Worm (Caenorhabditis elegans) whole organism, mixed stage, embryonic: ENCODE measurements around the gene evl-14.

Experiments
- M03D4.4 ChIP-seq: sonication (generic microtip); optimal IDR thresholded peaks from 2 replicates; lab custom pipeline; 2017; ENCODE audit warnings: mild to moderate bottlenecking, missing genetic modification characterization, missing compliant biosample characterization
- bed-3 ChIP-seq: fragments of 200-800 bp; sonication (Bioruptor generic); optimal IDR thresholded peaks from 3 replicates; lab custom pipeline; 2018; ENCODE audit warnings: mild to moderate bottlenecking, missing genetic modification characterization, moderate library complexity, missing compliant biosample characterization
- blmp-1 ChIP-seq: fragments of 150-350 bp; optimal IDR thresholded peaks from 2 replicates; lab custom pipeline; 2014; ENCODE audit warnings: missing biosample characterization, missing genetic modification characterization
- ceh-39 ChIP-seq: fragments of 150-350 bp; optimal IDR thresholded peaks from 2 replicates; lab custom pipeline; 2014; ENCODE audit warnings: missing biosample characterization, missing genetic modification characterization
- ceh-43 ChIP-seq: fragments of 200-800 bp; sonication (Bioruptor generic); optimal IDR thresholded peaks from 2 replicates; lab custom pipeline; 2018; ENCODE audit warnings: mild to moderate bottlenecking, missing genetic modification characterization, moderate library complexity, missing compliant biosample characterization
- ceh-83 ChIP-seq: fragments of 200-800 bp; sonication (Bioruptor generic); optimal IDR thresholded peaks from 2 replicates; lab custom pipeline; 2018; ENCODE audit warnings: mild to moderate bottlenecking, missing genetic modification characterization, missing compliant biosample characterization
- ces-1 ChIP-seq: fragments of 150-350 bp; optimal IDR thresholded peaks from 2 replicates; lab custom pipeline; 2014; ENCODE audit warnings: missing biosample characterization, missing genetic modification reagents, missing genetic modification characterization
- cnd-1 ChIP-seq: fragments of 200-800 bp; sonication (Bioruptor generic); optimal IDR thresholded peaks from 2 replicates; lab custom pipeline; 2018; ENCODE audit warnings: mild to moderate bottlenecking, missing genetic modification characterization, missing compliant biosample characterization
- drap-1 ChIP-seq: fragments of 200-800 bp; sonication (Bioruptor generic); optimal IDR thresholded peaks from 3 replicates; lab custom pipeline; 2018; ENCODE audit warnings: mild to moderate bottlenecking, missing genetic modification characterization, missing compliant biosample characterization
- elt-1 ChIP-seq: sonication (generic microtip); optimal IDR thresholded peaks from 2 replicates; lab custom pipeline; 2017; ENCODE audit warnings: missing genetic modification characterization, mild to moderate bottlenecking, missing compliant biosample characterization, antibody characterized with exemption, moderate library complexity, borderline replicate concordance; ENCODE audit not compliant: insufficient read depth
- elt-3 ChIP-seq: fragments of 150-350 bp; optimal IDR thresholded peaks from 2 replicates; lab custom pipeline; 2014; ENCODE audit warnings: missing biosample characterization, missing genetic modification characterization
- flh-1 ChIP-seq: fragments of 200-800 bp; sonication (Bioruptor generic); optimal IDR thresholded peaks from 2 replicates; lab custom pipeline; 2018; ENCODE audit warnings: mild to moderate bottlenecking, missing genetic modification characterization, moderate library complexity, missing compliant biosample characterization
- ham-2 ChIP-seq: fragments of 200-800 bp; sonication (Bioruptor generic); optimal IDR thresholded peaks from 2 replicates; lab custom pipeline; 2018; ENCODE audit warnings: mild to moderate bottlenecking, missing genetic modification characterization, missing compliant biosample characterization
- hlh-1 ChIP-seq: fragments of 150-350 bp; optimal IDR thresholded peaks from 2 replicates; lab custom pipeline; 2014; ENCODE audit warnings: missing biosample characterization, missing genetic modification reagents, missing genetic modification characterization
- lin-13 ChIP-seq: fragments of 150-350 bp; optimal IDR thresholded peaks from 2 replicates; lab custom pipeline; 2014; ENCODE audit warnings: missing biosample characterization, missing genetic modification characterization
- lin-32 ChIP-seq: fragments of 200-800 bp; sonication (Bioruptor generic); optimal IDR thresholded peaks from 2 replicates; lab custom pipeline; 2018; ENCODE audit warnings: mild to moderate bottlenecking, missing genetic modification characterization, missing compliant biosample characterization
- lsy-2 ChIP-seq: fragments of 150-350 bp; optimal IDR thresholded peaks from 2 replicates; lab custom pipeline; 2014; ENCODE audit warnings: missing biosample characterization, missing genetic modification characterization
- mab-5 ChIP-seq: fragments of 150-350 bp; optimal IDR thresholded peaks from 2 replicates; lab custom pipeline; 2014; ENCODE audit warnings: missing biosample characterization, missing genetic modification characterization
- mep-1 ChIP-seq: fragments of 150-350 bp; optimal IDR thresholded peaks from 2 replicates; lab custom pipeline; 2017; ENCODE audit warnings: missing biosample characterization, missing genetic modification reagents, missing genetic modification characterization, inconsistent platforms
- mls-2 ChIP-seq: sonication (generic microtip); optimal IDR thresholded peaks from 2 replicates; lab custom pipeline; 2016; ENCODE audit warnings: mild to moderate bottlenecking, missing genetic modification characterization, moderate library complexity, missing compliant biosample characterization
- nhr-12 ChIP-seq: fragments of 150-350 bp; optimal IDR thresholded peaks from 2 replicates; lab custom pipeline; 2014; ENCODE audit warnings: missing biosample characterization, missing genetic modification characterization
- nhr-2 ChIP-seq: fragments of 150-350 bp; optimal IDR thresholded peaks from 2 replicates; lab custom pipeline; 2014; ENCODE audit warnings: missing biosample characterization, missing genetic modification characterization
- nhr-237 ChIP-seq: fragments of 150-350 bp; optimal IDR thresholded peaks from 2 replicates; lab custom pipeline; 2014; ENCODE audit warnings: missing biosample characterization, missing genetic modification characterization
- nhr-28 ChIP-seq: fragments of 150-350 bp; optimal IDR thresholded peaks from 2 replicates; lab custom pipeline; 2014; ENCODE audit warnings: missing biosample characterization, missing genetic modification characterization
- nhr-76 ChIP-seq: sonication (generic microtip); optimal IDR thresholded peaks from 2 replicates; lab custom pipeline; 2017; ENCODE audit warnings: missing biosample characterization, missing genetic modification characterization
- pha-4 ChIP-seq: fragments of 150-350 bp; optimal IDR thresholded peaks from 2 replicates; lab custom pipeline; 2018; ENCODE audit warnings: missing biosample characterization, missing genetic modification reagents, missing genetic modification characterization
- sem-2 ChIP-seq: fragments of 200-800 bp; sonication (Bioruptor generic); optimal IDR thresholded peaks from 2 replicates; lab custom pipeline; 2018; ENCODE audit warnings: mild to moderate bottlenecking, missing genetic modification characterization, missing compliant biosample characterization
- snpc-4 ChIP-seq: fragments of 150-350 bp; optimal IDR thresholded peaks from 2 replicates; lab custom pipeline; 2014; ENCODE audit warnings: missing biosample characterization, missing genetic modification characterization
- sptf-1 ChIP-seq: sonication (generic microtip); optimal IDR thresholded peaks from 2 replicates; lab custom pipeline; 2017; ENCODE audit warnings: mild to moderate bottlenecking, missing genetic modification characterization, moderate library complexity, missing compliant biosample characterization
- tbx-8 ChIP-seq: fragments of 200-800 bp; sonication (Bioruptor generic); optimal IDR thresholded peaks from 2 replicates; lab custom pipeline; 2018; ENCODE audit warnings: mild to moderate bottlenecking, missing genetic modification characterization, moderate library complexity, missing compliant biosample characterization
- unc-120 ChIP-seq: sonication (generic microtip); optimal IDR thresholded peaks from 2 replicates; lab custom pipeline; 2017; ENCODE audit warnings: missing genetic modification characterization, missing compliant biosample characterization; ENCODE audit not compliant: poor library complexity, severe bottlenecking
- unc-39 ChIP-seq: fragments of 150-350 bp; optimal IDR thresholded peaks from 2 replicates; lab custom pipeline; 2014; ENCODE audit warnings: missing biosample characterization, missing genetic modification characterization
- unc-62 ChIP-seq: fragments of 150-350 bp; optimal IDR thresholded peaks from 2 replicates; lab custom pipeline; 2014; ENCODE audit warnings: missing biosample characterization, missing genetic modification reagents, missing genetic modification characterization
- zip-8 ChIP-seq: fragments of 150-350 bp; optimal IDR thresholded peaks from 2 replicates; lab custom pipeline; 2014; ENCODE audit warnings: missing biosample characterization, missing genetic modification characterization
- ztf-11 ChIP-seq: fragments of 150-350 bp; optimal IDR thresholded peaks from 2 replicates; lab custom pipeline; 2014; ENCODE audit warnings: missing biosample characterization, missing genetic modification characterization

The evl-14 gene

DNA sequence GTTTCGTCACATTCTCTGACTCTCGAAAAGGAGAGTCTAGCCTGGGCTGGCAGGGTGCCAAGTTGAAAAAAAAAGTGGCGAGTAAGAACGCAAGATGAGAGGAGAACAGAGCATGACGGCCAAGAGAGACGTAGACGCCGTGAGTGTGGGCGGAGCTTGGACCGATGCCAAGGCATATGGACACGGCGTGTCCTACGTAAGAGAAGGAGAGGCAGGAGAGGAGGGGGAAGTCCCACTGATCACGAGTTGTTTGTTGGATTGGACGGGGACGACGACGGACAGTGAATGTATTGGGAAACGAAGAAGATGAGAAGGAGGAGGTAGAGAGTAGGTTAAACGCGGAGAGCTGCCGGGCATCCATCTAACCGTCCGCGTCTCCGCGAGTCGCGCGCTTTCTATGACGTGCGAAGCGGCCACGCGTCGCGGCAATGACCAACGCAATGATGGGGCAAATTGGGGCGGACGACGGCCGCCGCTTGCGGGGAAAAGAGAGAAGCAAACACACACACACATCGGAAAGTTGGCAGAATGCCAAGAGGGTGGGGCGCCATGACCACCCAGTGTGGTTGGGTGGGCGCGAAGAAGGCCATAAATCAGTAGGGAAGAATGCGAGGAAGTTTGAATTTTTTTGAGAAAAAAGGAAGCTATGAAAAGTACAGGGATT lies 30.8 kb downstream of the evl-14 start (continued):
- TF ChIP-seq nhr-2 (tag; lab: Kevin White, UChicago): peak; percentile 65
- TF ChIP-seq flh-1 (GFP tag; lab: Kevin White, UChicago): peak; percentile 40
- TF ChIP-seq ztf-11 (tag; lab: Kevin White, UChicago): peak; percentile 81
- TF ChIP-seq zip-8 (tag; lab: Kevin White, UChicago): no peak
- TF ChIP-seq tbx-8 (GFP tag; lab: Kevin White, UChicago): peak; percentile 61
- TF ChIP-seq elt-1 (tag; lab: Kevin White, UChicago): peak; percentile 48
- TF ChIP-seq mep-1: peak; percentile 94
- peak; percentile 74 for TF ChIP-seq sptf-1 (tag; lab: Kevin White, UChicago)
- peak; percentile 80 for TF ChIP-seq cnd-1 (tag; lab: Kevin White, UChicago)
- TF ChIP-seq lin-32 (GFP tag; lab: Kevin White, UChicago): no peak
- TF ChIP-seq nhr-76 (tag; lab: Kevin White, UChicago): no peak
- no peak for TF ChIP-seq mab-5 (tag; lab: Kevin White, UChicago)
- TF ChIP-seq lsy-2 (tag; lab: Kevin White, UChicago): peak; percentile 68
- TF ChIP-seq, all 35 proteins: peak for 24

DNA sequence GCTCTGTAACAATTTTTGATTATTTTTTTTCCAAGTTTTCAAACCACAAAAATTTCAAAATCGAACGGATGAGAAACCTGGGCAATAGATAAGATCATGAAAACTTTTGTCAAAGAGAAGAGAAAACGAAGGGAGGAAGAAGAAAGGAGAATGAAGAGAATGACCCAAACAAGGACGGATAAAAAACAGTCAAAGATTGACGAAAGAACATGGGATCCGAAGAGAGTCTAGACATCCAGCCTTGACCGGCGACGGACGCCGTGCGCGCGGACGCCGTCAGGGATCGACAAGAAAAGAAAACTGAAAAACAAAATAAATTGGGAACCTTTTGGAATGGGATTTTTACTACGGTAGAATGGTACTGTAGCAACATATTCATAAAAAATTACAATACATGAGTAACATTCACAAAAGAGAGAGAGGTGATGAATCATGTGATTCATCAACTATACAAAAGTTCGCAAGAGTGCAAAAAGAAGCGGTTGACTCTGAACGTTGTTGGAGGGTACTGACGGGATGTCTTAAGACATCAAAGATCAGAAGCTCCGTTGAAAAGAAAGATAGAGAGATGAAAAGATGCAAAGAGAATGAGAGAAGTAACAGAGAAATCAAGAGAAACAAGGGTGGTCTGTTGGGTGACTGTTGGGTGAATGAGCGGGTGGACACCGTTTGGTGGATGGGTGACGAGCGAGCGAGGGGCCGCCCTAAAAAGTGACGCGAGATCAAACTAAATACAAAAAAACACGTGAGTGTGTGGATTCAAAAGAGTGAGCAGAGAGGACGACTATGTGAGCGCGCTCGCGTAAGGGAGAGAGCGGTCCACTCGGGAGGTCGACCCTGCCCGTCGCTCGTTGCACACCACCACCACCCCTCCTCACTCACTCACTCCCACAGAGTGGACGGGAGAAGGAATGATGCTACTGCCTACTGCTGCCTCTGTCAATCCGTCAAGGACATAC lies 32.4 kb downstream of the evl-14 start, which contains the start of gene sup-26:
Gene sup-26, minus strand, starts transcription at position 10 of the 959 bp plus-strand sequence.
- TF ChIP-seq blmp-1 (no peak), lin-32 (GFP tag; lab: Kevin White, UChicago) (no peak), sptf-1 (tag; lab: Kevin White, UChicago) (peak; percentile 45), ces-1 (GFP tag; lab: Kevin White, UChicago) (no peak), mab-5 (tag; lab: Kevin White, UChicago) (no peak), zip-8 (tag; lab: Kevin White, UChicago) (no peak), mls-2 (tag; lab: Kevin White, UChicago) (peak; percentile 36), unc-39 (tag; lab: Kevin White, UChicago) (no peak), hlh-1 (peak; percentile 62), ceh-39 (tag; lab: Kevin White, UChicago) (peak; percentile 8), M03D4.4 (tag; lab: Kevin White, UChicago) (peak; percentile 73), pha-4 (no peak), nhr-237 (tag; lab: Kevin White, UChicago) (no peak), unc-62 (GFP tag; lab: Kevin White, UChicago) (peak; percentile 67), lin-13 (tag; lab: Kevin White, UChicago) (peak; percentile 13), tbx-8 (GFP tag; lab: Kevin White, UChicago) (no peak), ceh-43 (no peak), unc-120 (tag; lab: Kevin White, UChicago) (peak; percentile 68), nhr-12 (tag; lab: Kevin White, UChicago) (no peak), snpc-4 (tag; lab: Kevin White, UChicago) (no peak), lsy-2 (tag; lab: Kevin White, UChicago) (peak; percentile 25), ham-2 (peak; percentile 58), drap-1 (GFP tag; lab: Kevin White, UChicago) (peak; percentile 35), ztf-11 (tag; lab: Kevin White, UChicago) (no peak), nhr-28 (tag; lab: Kevin White, UChicago) (no peak), nhr-76 (tag; lab: Kevin White, UChicago) (no peak), nhr-2 (tag; lab: Kevin White, UChicago) (no peak), elt-3 (tag; lab: Kevin White, UChicago) (no peak), elt-1 (tag; lab: Kevin White, UChicago) (no peak), cnd-1 (tag; lab: Kevin White, UChicago) (peak; percentile 49), ceh-83 (GFP tag; lab: Kevin White, UChicago) (no peak), sem-2 (GFP tag; lab: Kevin White, UChicago) (no peak), bed-3 (GFP tag; lab: Kevin White, UChicago) (no peak), mep-1 (peak; percentile 10), flh-1 (GFP tag; lab: Kevin White, UChicago) (no peak)
